Worm (Caenorhabditis elegans) whole organism, mixed stage, embryonic: ENCODE data around the gene ZC132.9.

Source experiments
- M03D4.4 ChIP-seq: sonication (generic microtip); optimal IDR thresholded peaks from 2 replicates; lab custom pipeline; 2017; ENCODE audit warnings: mild to moderate bottlenecking, missing genetic modification characterization, missing compliant biosample characterization
- blmp-1 ChIP-seq: fragments of 150-350 bp; optimal IDR thresholded peaks from 2 replicates; lab custom pipeline; 2014; ENCODE audit warnings: missing biosample characterization, missing genetic modification characterization
- ceh-39 ChIP-seq: fragments of 150-350 bp; optimal IDR thresholded peaks from 2 replicates; lab custom pipeline; 2014; ENCODE audit warnings: missing biosample characterization, missing genetic modification characterization
- ceh-43 ChIP-seq: fragments of 200-800 bp; sonication (Bioruptor generic); optimal IDR thresholded peaks from 2 replicates; lab custom pipeline; 2018; ENCODE audit warnings: mild to moderate bottlenecking, missing genetic modification characterization, moderate library complexity, missing compliant biosample characterization
- ceh-83 ChIP-seq: fragments of 200-800 bp; sonication (Bioruptor generic); optimal IDR thresholded peaks from 2 replicates; lab custom pipeline; 2018; ENCODE audit warnings: mild to moderate bottlenecking, missing genetic modification characterization, missing compliant biosample characterization
- ces-1 ChIP-seq: fragments of 150-350 bp; optimal IDR thresholded peaks from 2 replicates; lab custom pipeline; 2014; ENCODE audit warnings: missing biosample characterization, missing genetic modification reagents, missing genetic modification characterization
- cnd-1 ChIP-seq: fragments of 200-800 bp; sonication (Bioruptor generic); optimal IDR thresholded peaks from 2 replicates; lab custom pipeline; 2018; ENCODE audit warnings: mild to moderate bottlenecking, missing genetic modification characterization, missing compliant biosample characterization
- drap-1 ChIP-seq: fragments of 200-800 bp; sonication (Bioruptor generic); optimal IDR thresholded peaks from 3 replicates; lab custom pipeline; 2018; ENCODE audit warnings: mild to moderate bottlenecking, missing genetic modification characterization, missing compliant biosample characterization
- elt-1 ChIP-seq: sonication (generic microtip); optimal IDR thresholded peaks from 2 replicates; lab custom pipeline; 2017; ENCODE audit warnings: missing genetic modification characterization, mild to moderate bottlenecking, missing compliant biosample characterization, antibody characterized with exemption, moderate library complexity, borderline replicate concordance; ENCODE audit not compliant: insufficient read depth
- elt-3 ChIP-seq: fragments of 150-350 bp; optimal IDR thresholded peaks from 2 replicates; lab custom pipeline; 2014; ENCODE audit warnings: missing biosample characterization, missing genetic modification characterization
- flh-1 ChIP-seq: fragments of 200-800 bp; sonication (Bioruptor generic); optimal IDR thresholded peaks from 2 replicates; lab custom pipeline; 2018; ENCODE audit warnings: mild to moderate bottlenecking, missing genetic modification characterization, moderate library complexity, missing compliant biosample characterization
- ham-2 ChIP-seq: fragments of 200-800 bp; sonication (Bioruptor generic); optimal IDR thresholded peaks from 2 replicates; lab custom pipeline; 2018; ENCODE audit warnings: mild to moderate bottlenecking, missing genetic modification characterization, missing compliant biosample characterization
- hlh-1 ChIP-seq: fragments of 150-350 bp; optimal IDR thresholded peaks from 2 replicates; lab custom pipeline; 2014; ENCODE audit warnings: missing biosample characterization, missing genetic modification reagents, missing genetic modification characterization
- lin-13 ChIP-seq: fragments of 150-350 bp; optimal IDR thresholded peaks from 2 replicates; lab custom pipeline; 2014; ENCODE audit warnings: missing biosample characterization, missing genetic modification characterization
- lin-32 ChIP-seq: fragments of 200-800 bp; sonication (Bioruptor generic); optimal IDR thresholded peaks from 2 replicates; lab custom pipeline; 2018; ENCODE audit warnings: mild to moderate bottlenecking, missing genetic modification characterization, missing compliant biosample characterization
- lsy-2 ChIP-seq: fragments of 150-350 bp; optimal IDR thresholded peaks from 2 replicates; lab custom pipeline; 2014; ENCODE audit warnings: missing biosample characterization, missing genetic modification characterization
- mab-5 ChIP-seq: fragments of 150-350 bp; optimal IDR thresholded peaks from 2 replicates; lab custom pipeline; 2014; ENCODE audit warnings: missing biosample characterization, missing genetic modification characterization
- mep-1 ChIP-seq: fragments of 150-350 bp; optimal IDR thresholded peaks from 2 replicates; lab custom pipeline; 2017; ENCODE audit warnings: missing biosample characterization, missing genetic modification reagents, missing genetic modification characterization, inconsistent platforms
- mls-2 ChIP-seq: sonication (generic microtip); optimal IDR thresholded peaks from 2 replicates; lab custom pipeline; 2016; ENCODE audit warnings: mild to moderate bottlenecking, missing genetic modification characterization, moderate library complexity, missing compliant biosample characterization
- nhr-12 ChIP-seq: fragments of 150-350 bp; optimal IDR thresholded peaks from 2 replicates; lab custom pipeline; 2014; ENCODE audit warnings: missing biosample characterization, missing genetic modification characterization
- nhr-2 ChIP-seq: fragments of 150-350 bp; optimal IDR thresholded peaks from 2 replicates; lab custom pipeline; 2014; ENCODE audit warnings: missing biosample characterization, missing genetic modification characterization
- nhr-237 ChIP-seq: fragments of 150-350 bp; optimal IDR thresholded peaks from 2 replicates; lab custom pipeline; 2014; ENCODE audit warnings: missing biosample characterization, missing genetic modification characterization
- nhr-28 ChIP-seq: fragments of 150-350 bp; optimal IDR thresholded peaks from 2 replicates; lab custom pipeline; 2014; ENCODE audit warnings: missing biosample characterization, missing genetic modification characterization
- nhr-76 ChIP-seq: sonication (generic microtip); optimal IDR thresholded peaks from 2 replicates; lab custom pipeline; 2017; ENCODE audit warnings: missing biosample characterization, missing genetic modification characterization
- pha-4 ChIP-seq: fragments of 150-350 bp; optimal IDR thresholded peaks from 2 replicates; lab custom pipeline; 2018; ENCODE audit warnings: missing biosample characterization, missing genetic modification reagents, missing genetic modification characterization
- sem-2 ChIP-seq: fragments of 200-800 bp; sonication (Bioruptor generic); optimal IDR thresholded peaks from 2 replicates; lab custom pipeline; 2018; ENCODE audit warnings: mild to moderate bottlenecking, missing genetic modification characterization, missing compliant biosample characterization
- sptf-1 ChIP-seq: sonication (generic microtip); optimal IDR thresholded peaks from 2 replicates; lab custom pipeline; 2017; ENCODE audit warnings: mild to moderate bottlenecking, missing genetic modification characterization, moderate library complexity, missing compliant biosample characterization
- tbx-8 ChIP-seq: fragments of 200-800 bp; sonication (Bioruptor generic); optimal IDR thresholded peaks from 2 replicates; lab custom pipeline; 2018; ENCODE audit warnings: mild to moderate bottlenecking, missing genetic modification characterization, moderate library complexity, missing compliant biosample characterization
- unc-120 ChIP-seq: sonication (generic microtip); optimal IDR thresholded peaks from 2 replicates; lab custom pipeline; 2017; ENCODE audit warnings: missing genetic modification characterization, missing compliant biosample characterization; ENCODE audit not compliant: poor library complexity, severe bottlenecking
- unc-39 ChIP-seq: fragments of 150-350 bp; optimal IDR thresholded peaks from 2 replicates; lab custom pipeline; 2014; ENCODE audit warnings: missing biosample characterization, missing genetic modification characterization
- unc-62 ChIP-seq: fragments of 150-350 bp; optimal IDR thresholded peaks from 2 replicates; lab custom pipeline; 2014; ENCODE audit warnings: missing biosample characterization, missing genetic modification reagents, missing genetic modification characterization
- zip-8 ChIP-seq: fragments of 150-350 bp; optimal IDR thresholded peaks from 2 replicates; lab custom pipeline; 2014; ENCODE audit warnings: missing biosample characterization, missing genetic modification characterization
- ztf-11 ChIP-seq: fragments of 150-350 bp; optimal IDR thresholded peaks from 2 replicates; lab custom pipeline; 2014; ENCODE audit warnings: missing biosample characterization, missing genetic modification characterization

The ZC132.9 gene

ce11 chrV:4319867-4320266 is at the start of gene ZC132.9:
Gene ZC132.9, minus strand, starts transcription at chrV:4319967.
- no peak for TF ChIP-seq nhr-12 (tag; lab: Kevin White, UChicago)
- TF ChIP-seq ceh-39 (tag; lab: Kevin White, UChicago): no peak
- no peak for TF ChIP-seq flh-1
- no peak for TF ChIP-seq tbx-8 (GFP tag; lab: Kevin White, UChicago)
- TF ChIP-seq drap-1: no peak
- TF ChIP-seq nhr-2 (tag; lab: Kevin White, UChicago): no peak
- TF ChIP-seq sem-2: no peak

- TF ChIP-seq unc-39 (tag; lab: Kevin White, UChicago) (no peak), pha-4 (tag; lab: Kevin White, UChicago) (no peak), nhr-237 (tag; lab: Kevin White, UChicago) (no peak), sem-2 (no peak), elt-3 (tag; lab: Kevin White, UChicago) (no peak), nhr-2 (tag; lab: Kevin White, UChicago) (no peak), cnd-1 (tag; lab: Kevin White, UChicago) (no peak), lsy-2 (tag; lab: Kevin White, UChicago) (no peak), ztf-11 (tag; lab: Kevin White, UChicago) (no peak), nhr-76 (no peak), nhr-28 (tag; lab: Kevin White, UChicago) (no peak), zip-8 (tag; lab: Kevin White, UChicago) (no peak), ces-1 (GFP tag; lab: Kevin White, UChicago) (no peak), unc-62 (GFP tag; lab: Kevin White, UChicago) (no peak)
These were observed 46.7 kb upstream of the ZC132.9 start, which contains the start of gene F32D1.11 for ce11 chrV:4366440-4366839. Gene F32D1.11, minus strand, starts transcription at chrV:4366540.

DNA sequence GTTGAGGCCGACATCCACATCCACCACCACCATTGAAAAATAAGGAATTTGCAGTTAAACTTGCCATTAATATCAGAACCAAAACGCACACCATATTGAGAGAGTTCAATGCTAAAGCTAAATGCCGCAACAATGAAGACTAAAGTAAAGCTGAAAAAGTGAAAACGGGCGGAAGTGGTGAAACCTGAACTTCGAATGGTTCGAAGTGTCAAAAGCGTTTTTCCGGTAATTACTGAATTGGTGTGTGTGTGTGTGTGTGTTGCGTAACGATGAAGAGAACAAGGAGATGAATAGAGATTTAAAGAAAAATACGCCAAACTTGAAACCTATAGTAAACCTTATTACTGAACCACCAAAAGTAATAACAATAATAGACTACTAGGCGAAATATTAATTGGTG is 44.8 kb upstream of the ZC132.9 start, which contains the start of gene grl-13:
Gene grl-13 (minus strand): TSS at position 101 of the 400 bp plus-strand sequence.
- TF ChIP-seq nhr-2 (tag; lab: Kevin White, UChicago) (no peak), M03D4.4 (tag; lab: Kevin White, UChicago) (no peak), sem-2 (no peak), lin-13 (tag; lab: Kevin White, UChicago) (no peak), unc-120 (tag; lab: Kevin White, UChicago) (no peak), drap-1 (no peak), elt-1 (tag; lab: Kevin White, UChicago) (no peak), ceh-83 (GFP tag; lab: Kevin White, UChicago) (no peak), nhr-237 (tag; lab: Kevin White, UChicago) (no peak), ceh-39 (tag; lab: Kevin White, UChicago) (no peak)

DNA sequence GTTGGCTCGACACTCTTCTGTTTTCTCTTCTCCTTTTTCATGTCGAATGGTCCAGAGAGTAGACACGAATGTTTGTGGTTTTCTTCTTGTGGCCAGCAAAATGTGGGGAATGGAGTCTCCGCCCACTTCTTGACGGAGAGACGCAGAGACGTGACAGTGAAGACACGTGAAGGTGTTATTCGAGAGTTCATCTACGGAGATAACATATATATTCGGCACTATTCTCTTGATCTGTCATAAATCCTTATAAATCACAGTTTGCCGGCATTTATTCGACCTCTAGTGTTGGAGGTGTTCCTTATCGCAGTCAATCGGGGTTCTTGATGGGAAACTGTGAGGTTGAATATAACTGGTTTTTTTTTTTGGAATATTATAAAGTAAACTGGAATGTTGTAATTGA is 41.7 kb upstream of the ZC132.9 start, which contains the start of gene F32D1.3:
Gene F32D1.3 (minus strand): TSS at position 65 of the 400 bp plus-strand sequence.
- no peak for TF ChIP-seq M03D4.4 (tag; lab: Kevin White, UChicago)
- TF ChIP-seq lin-13 (tag; lab: Kevin White, UChicago): no peak
- TF ChIP-seq ceh-83 (GFP tag; lab: Kevin White, UChicago): no peak
- TF ChIP-seq cnd-1 (tag; lab: Kevin White, UChicago): no peak
- no peak for TF ChIP-seq mls-2 (tag; lab: Kevin White, UChicago)
- TF ChIP-seq unc-120 (tag; lab: Kevin White, UChicago): no peak
- no peak for TF ChIP-seq blmp-1 (tag; lab: Kevin White, UChicago)
- peak; percentile 37 for TF ChIP-seq elt-3 (tag; lab: Kevin White, UChicago)
- no peak for TF ChIP-seq hlh-1
- TF ChIP-seq ces-1 (GFP tag; lab: Kevin White, UChicago): no peak
- TF ChIP-seq mab-5 (tag; lab: Kevin White, UChicago): no peak
- no peak for TF ChIP-seq nhr-237 (tag; lab: Kevin White, UChicago)
- TF ChIP-seq ham-2 (GFP tag; lab: Kevin White, UChicago): no peak
- TF ChIP-seq nhr-76: no peak
- peak; percentile 69 for TF ChIP-seq elt-1 (tag; lab: Kevin White, UChicago)
- peak; percentile 51 for TF ChIP-seq unc-62 (GFP tag; lab: Kevin White, UChicago)
- no peak for TF ChIP-seq sptf-1 (tag; lab: Kevin White, UChicago)
- no peak for TF ChIP-seq mep-1
- no peak for TF ChIP-seq ceh-43 (GFP tag; lab: Kevin White, UChicago)
- TF ChIP-seq zip-8 (tag; lab: Kevin White, UChicago): no peak
- TF ChIP-seq nhr-2 (tag; lab: Kevin White, UChicago): peak; percentile 19
- no peak for TF ChIP-seq lsy-2 (tag; lab: Kevin White, UChicago)
- TF ChIP-seq unc-39 (tag; lab: Kevin White, UChicago): no peak
- TF ChIP-seq nhr-28 (tag; lab: Kevin White, UChicago): no peak
- TF ChIP-seq flh-1: no peak
- TF ChIP-seq lin-32: no peak
- no peak for TF ChIP-seq ztf-11 (tag; lab: Kevin White, UChicago)
- no peak for TF ChIP-seq drap-1
